Worm (Caenorhabditis elegans) whole organism, L4 larva: ENCODE data around the gene Y48D7A.1.

Source experiments
- F37D6.2 ChIP-seq: sonication (generic microtip); optimal IDR thresholded peaks from 2 replicates; lab custom pipeline; 2016; ENCODE audit warnings: mild to moderate bottlenecking, missing genetic modification characterization, missing compliant biosample characterization
- F49E8.2 ChIP-seq: sonication (generic microtip); optimal IDR thresholded peaks from 2 replicates; lab custom pipeline; 2016; ENCODE audit warnings: missing compliant biosample characterization, mild to moderate bottlenecking, missing genetic modification characterization, borderline replicate concordance
- R02D3.7 ChIP-seq: fragments of 150-350 bp; sonication (generic microtip); optimal IDR thresholded peaks from 3 replicates; lab custom pipeline; 2014; ENCODE audit warnings: missing biosample characterization, missing genetic modification characterization
- ZK337.2 ChIP-seq: fragments of 200-800 bp; sonication (Bioruptor generic); IDR thresholded peaks from 2 replicates; pipeline ENCODE4 v1.3.6; 2022; ENCODE audit warnings: missing genetic modification reagents, missing genetic modification characterization, missing compliant biosample characterization
- ZK546.5 ChIP-seq, 2 experiments: sonication (generic microtip); optimal IDR thresholded peaks; 2 replicates each; lab custom pipeline; 2017; ENCODE audit warnings: missing biosample characterization in 2 of 2, missing genetic modification characterization in 2 of 2
- aly-2 ChIP-seq: sonication (generic microtip); optimal IDR thresholded peaks from 2 replicates; lab custom pipeline; 2018; ENCODE audit warnings: missing biosample characterization, missing genetic modification characterization
- ama-1 ChIP-seq: fragments of 150-350 bp; optimal IDR thresholded peaks from 2 replicates; lab custom pipeline; 2014; ENCODE audit warnings: inconsistent platforms, mixed read lengths
- ceh-20 ChIP-seq: fragments of 200-800 bp; sonication (Bioruptor generic); IDR thresholded peaks from 2 replicates; pipeline ENCODE4 v1.3.6; 2022; ENCODE audit warnings: missing genetic modification reagents, missing genetic modification characterization, missing compliant biosample characterization
- cey-2 ChIP-seq: sonication (generic microtip); optimal IDR thresholded peaks from 3 replicates; lab custom pipeline; 2017; ENCODE audit warnings: missing genetic modification characterization, mild to moderate bottlenecking, missing compliant biosample characterization, antibody characterized with exemption, borderline replicate concordance; ENCODE audit not compliant: insufficient read depth
- daf-19 ChIP-seq: fragments of 200-800 bp; sonication (Bioruptor generic); conservative IDR thresholded peaks from 2 replicates; pipeline ENCODE4 v1.3.6; 2022; ENCODE audit warnings: missing genetic modification characterization, missing compliant biosample characterization
- dmd-6 ChIP-seq: fragments of 200-800 bp; sonication (Bioruptor generic); IDR thresholded peaks from 2 replicates; pipeline ENCODE4 v1.3.6; 2022; ENCODE audit warnings: missing genetic modification reagents, missing genetic modification characterization, missing compliant biosample characterization
- egl-43 ChIP-seq: fragments of 200-800 bp; sonication (Bioruptor generic); IDR thresholded peaks from 2 replicates; pipeline ENCODE4 v1.3.6; 2022; ENCODE audit warnings: missing genetic modification reagents, missing genetic modification characterization, missing compliant biosample characterization
- fkh-10 ChIP-seq: fragments of 150-350 bp; optimal IDR thresholded peaks from 2 replicates; lab custom pipeline; 2014; ENCODE audit warnings: missing biosample characterization, missing genetic modification reagents, missing genetic modification characterization
- gei-8 ChIP-seq: fragments of 200-800 bp; sonication (Bioruptor generic); optimal IDR thresholded peaks from 2 replicates; lab custom pipeline; 2018; ENCODE audit warnings: mild to moderate bottlenecking, missing genetic modification characterization, missing compliant biosample characterization
- hif-1 ChIP-seq, 2 experiments: sonication (generic microtip); optimal IDR thresholded peaks; 2 replicates each; lab custom pipeline; 2016 to 2017; ENCODE audit warnings: missing compliant biosample characterization in 2 of 2, missing genetic modification characterization in 2 of 2, missing genetic modification reagents in 2 of 2, missing genotype in 2 of 2, mild to moderate bottlenecking in 1 of 2
- hlh-11 ChIP-seq: fragments of 200-800 bp; sonication (Bioruptor generic); optimal IDR thresholded peaks from 2 replicates; lab custom pipeline; 2018; ENCODE audit warnings: mild to moderate bottlenecking, missing genetic modification characterization, missing compliant biosample characterization
- lim-7 ChIP-seq: fragments of 200-800 bp; sonication (Bioruptor generic); IDR thresholded peaks from 2 replicates; pipeline ENCODE4 v1.3.6; 2022; ENCODE audit warnings: missing genetic modification characterization, missing compliant biosample characterization
- lin-1 ChIP-seq: fragments of 200-800 bp; sonication (Bioruptor generic); IDR thresholded peaks from 2 replicates; pipeline ENCODE4 v1.3.6; 2022; ENCODE audit warnings: missing genetic modification reagents, missing genetic modification characterization, missing compliant biosample characterization
- lin-13 ChIP-seq: fragments of 150-350 bp; optimal IDR thresholded peaks from 2 replicates; lab custom pipeline; 2014; ENCODE audit warnings: missing biosample characterization, missing genetic modification reagents, missing genetic modification characterization
- lin-15B ChIP-seq: fragments of 150-350 bp; sonication (generic microtip); optimal IDR thresholded peaks from 3 replicates; lab custom pipeline; 2014; ENCODE audit warnings: missing biosample characterization, missing genetic modification characterization
- lin-38 ChIP-seq: fragments of 200-800 bp; sonication (Bioruptor generic); IDR thresholded peaks from 2 replicates; pipeline ENCODE4 v1.3.6; 2022; ENCODE audit warnings: missing genetic modification reagents, missing genetic modification characterization, missing compliant biosample characterization
- madf-5 ChIP-seq, 2 experiments: fragments of 200-800 bp; sonication (Bioruptor generic); IDR thresholded peaks; 2 replicates each; pipeline ENCODE4 v1.3.6; 2022; ENCODE audit warnings: missing compliant biosample characterization in 2 of 2, missing genetic modification characterization in 2 of 2
- madf-9 ChIP-seq: fragments of 200-800 bp; sonication (Bioruptor generic); conservative IDR thresholded peaks from 2 replicates; pipeline ENCODE4 v1.3.6; 2022; ENCODE audit warnings: missing genetic modification reagents, missing genetic modification characterization, missing compliant biosample characterization
- mdl-1 ChIP-seq, 2 experiments: fragments of 150-350 bp in 1 of 2; sonication (generic microtip) in 1 of 2; optimal IDR thresholded peaks; 2 replicates each; lab custom pipeline; 2014 to 2017; ENCODE audit warnings: missing biosample characterization in 2 of 2, missing genetic modification characterization in 2 of 2
- mep-1 ChIP-seq: fragments of 150-350 bp; sonication (generic microtip); optimal IDR thresholded peaks from 3 replicates; lab custom pipeline; 2014; ENCODE audit warnings: missing biosample characterization, missing genetic modification characterization
- mxl-2 ChIP-seq: fragments of 200-800 bp; sonication (Bioruptor generic); conservative IDR thresholded peaks from 2 replicates; pipeline ENCODE4 v1.3.6; 2022; ENCODE audit warnings: missing genetic modification reagents, missing genetic modification characterization, missing compliant biosample characterization
- nhr-11 ChIP-seq: fragments of 150-350 bp; optimal IDR thresholded peaks from 2 replicates; lab custom pipeline; 2014; ENCODE audit warnings: missing biosample characterization, missing genetic modification characterization
- nhr-237 ChIP-seq: sonication (generic microtip); optimal IDR thresholded peaks from 2 replicates; lab custom pipeline; 2017; ENCODE audit warnings: missing biosample characterization, missing genetic modification characterization
- nhr-25 ChIP-seq: sonication (generic microtip); optimal IDR thresholded peaks from 2 replicates; lab custom pipeline; 2017; ENCODE audit warnings: missing genetic modification characterization, mild to moderate bottlenecking, missing compliant biosample characterization, antibody characterized with exemption, moderate library complexity, borderline replicate concordance; ENCODE audit not compliant: insufficient read depth
- nhr-28 ChIP-seq: fragments of 150-350 bp; optimal IDR thresholded peaks from 2 replicates; lab custom pipeline; 2014; ENCODE audit warnings: missing biosample characterization, missing genetic modification characterization
- nhr-41 ChIP-seq: fragments of 200-800 bp; sonication (Bioruptor generic); IDR thresholded peaks from 2 replicates; pipeline ENCODE4 v1.3.6; 2022; ENCODE audit warnings: missing genetic modification reagents, missing genetic modification characterization, missing compliant biosample characterization
- nhr-48 ChIP-seq: sonication (generic microtip); optimal IDR thresholded peaks from 2 replicates; lab custom pipeline; 2016; ENCODE audit warnings: mild to moderate bottlenecking, missing genetic modification characterization, missing compliant biosample characterization
- nhr-77 ChIP-seq: fragments of 150-350 bp; optimal IDR thresholded peaks from 2 replicates; lab custom pipeline; 2014; ENCODE audit warnings: missing biosample characterization, missing genetic modification characterization
- pha-4 ChIP-seq, 2 experiments: fragments of 150-350 bp in 1 of 2; fragments of 200-800 bp in 1 of 2; sonication (Bioruptor generic) in 1 of 2; IDR thresholded peaks in 1 of 2; optimal IDR thresholded peaks in 1 of 2; 2 replicates each; pipeline versions ENCODE4 v1.3.6 to Lab custom; 2014 to 2022; ENCODE audit warnings: missing genetic modification characterization in 2 of 2, missing genetic modification reagents in 2 of 2, missing biosample characterization in 1 of 2, missing compliant biosample characterization in 1 of 2
- php-3 ChIP-seq: fragments of 200-800 bp; sonication (Bioruptor generic); IDR thresholded peaks from 2 replicates; pipeline ENCODE4 v1.3.6; 2022; ENCODE audit warnings: missing genetic modification reagents, missing genetic modification characterization, missing compliant biosample characterization
- rbr-2 ChIP-seq: sonication (generic microtip); optimal IDR thresholded peaks from 2 replicates; lab custom pipeline; 2016; ENCODE audit warnings: missing genotype, missing genetic modification characterization, missing compliant biosample characterization
- saeg-2 ChIP-seq: fragments of 200-800 bp; sonication (Bioruptor generic); IDR thresholded peaks from 2 replicates; pipeline ENCODE4 v1.3.6; 2022; ENCODE audit warnings: missing genetic modification reagents, missing genetic modification characterization, missing compliant biosample characterization
- sdz-12 ChIP-seq: fragments of 200-800 bp; sonication (Bioruptor generic); optimal IDR thresholded peaks from 2 replicates; lab custom pipeline; 2018; ENCODE audit warnings: mild to moderate bottlenecking, missing genetic modification characterization, missing compliant biosample characterization
- set-16 ChIP-seq: fragments of 200-800 bp; sonication (Bioruptor generic); IDR thresholded peaks from 2 replicates; pipeline ENCODE4 v1.3.6; 2022; ENCODE audit warnings: missing genetic modification reagents, missing genetic modification characterization, missing compliant biosample characterization
- snpc-1.2 ChIP-seq: fragments of 200-800 bp; sonication (Bioruptor generic); IDR thresholded peaks from 2 replicates; pipeline ENCODE4 v1.3.6; 2022; ENCODE audit warnings: missing genetic modification reagents, missing genetic modification characterization, missing compliant biosample characterization
- tag-97 ChIP-seq: fragments of 200-800 bp; sonication (Bioruptor generic); IDR thresholded peaks from 2 replicates; pipeline ENCODE4 v1.3.6; 2022; ENCODE audit warnings: missing genetic modification characterization, missing compliant biosample characterization
- tra-1 ChIP-seq: fragments of 200-800 bp; sonication (Bioruptor generic); IDR thresholded peaks from 2 replicates; pipeline ENCODE4 v1.3.6; 2022; ENCODE audit warnings: missing genetic modification reagents, missing genetic modification characterization, missing compliant biosample characterization
- unc-130 ChIP-seq: sonication (generic microtip); optimal IDR thresholded peaks from 2 replicates; lab custom pipeline; 2016; ENCODE audit warnings: missing genetic modification reagents, missing genetic modification characterization, missing compliant biosample characterization
- unc-62 ChIP-seq, 3 experiments: fragments of 150-350 bp in 1 of 3; sonication (generic microtip); optimal IDR thresholded peaks in 2 of 3; peaks in 1 of 3; 1 replicate in 1 of 3; 2 replicates in 2 of 3; lab custom pipeline; 2014 to 2017; ENCODE audit warnings: missing biosample characterization in 3 of 3, missing genetic modification characterization in 3 of 3, missing genetic modification reagents in 3 of 3, missing genotype in 1 of 3
- vab-7 ChIP-seq: fragments of 200-800 bp; sonication (Bioruptor generic); IDR thresholded peaks from 2 replicates; pipeline ENCODE4 v1.3.6; 2022; ENCODE audit warnings: missing genetic modification reagents, missing genetic modification characterization, missing compliant biosample characterization
- zag-1 ChIP-seq: fragments of 150-350 bp; optimal IDR thresholded peaks from 2 replicates; lab custom pipeline; 2014; ENCODE audit warnings: missing biosample characterization, missing genetic modification characterization
- zfp-2 ChIP-seq: sonication (generic microtip); optimal IDR thresholded peaks from 2 replicates; lab custom pipeline; 2016; ENCODE audit warnings: mild to moderate bottlenecking, missing genetic modification characterization, missing compliant biosample characterization
- zip-11 ChIP-seq: fragments of 200-800 bp; sonication (Bioruptor generic); IDR thresholded peaks from 2 replicates; pipeline ENCODE4 v1.3.6; 2022; ENCODE audit warnings: missing genetic modification characterization, missing compliant biosample characterization
- ztf-7 ChIP-seq: fragments of 150-350 bp; optimal IDR thresholded peaks from 2 replicates; lab custom pipeline; 2014; ENCODE audit warnings: missing biosample characterization, missing genetic modification characterization

Y48D7A.1 gene

ce11 chrX:2971542-2971988 lies 37.7 kb upstream of the Y48D7A.1 start (continued):
- TF ChIP-seq nhr-48 (peak; percentile 74), fkh-10 (peak; percentile 75), mxl-2 (GFP tag; lab: Robert Waterston, UW) (0 out of 2 replicates have a peak, but pooled peaks have one; percentile 52), hlh-11 (tag; lab: Kevin White, UChicago) (peak; percentile 95), pha-4 (GFP tag; IDR thresholded peaks at IDR 0.05; lab: Robert Waterston, UW) (peak; percentile 78; the same call in 1 of the 2 replicates), pha-4 (tag; optimal IDR thresholded peaks at IDR 0.05; lab: Kevin White, UChicago) (no peak), mep-1 (tag; lab: Kevin White, UChicago) (peak; percentile 81), aly-2 (tag; lab: Kevin White, UChicago) (no peak), unc-62 (GFP tag; optimal IDR thresholded peaks at IDR 0.05 in 1 of 2; lab: Kevin White, UChicago) (peak; percentile 61 to 100), unc-62 (tag; optimal IDR thresholded peaks at IDR 0.05; lab: Kevin White, UChicago) (peak; percentile 76), lin-1 (GFP tag; lab: Robert Waterston, UW) (peak; percentile 74; the same call in 1 of the 2 replicates), saeg-2 (GFP tag; lab: Robert Waterston, UW) (no peak), hif-1 (tag; optimal IDR thresholded peaks at IDR 0.05; lab: Kevin White, UChicago) (peak; percentile 43 to 83), ztf-7 (tag; lab: Kevin White, UChicago) (no peak), madf-5 (GFP tag; IDR thresholded peaks at IDR 0.05; lab: Robert Waterston, UW) (peak in 1 of 2 experiments; percentile 49; a peak in 1 of 4 replicates), lim-7 (0 out of 2 replicates have a peak, but pooled peaks have one; percentile 15), dmd-6 (GFP tag; lab: Robert Waterston, UW) (peak; percentile 92), lin-13 (GFP tag; lab: Kevin White, UChicago) (peak; percentile 62), F37D6.2 (peak; percentile 58), lin-15B (no peak), madf-9 (GFP tag; lab: Robert Waterston, UW) (peak; percentile 54; the same call in 1 of the 2 replicates), set-16 (GFP tag; lab: Robert Waterston, UW) (peak; percentile 93), tag-97 (GFP tag; lab: Robert Waterston, UW) (no peak), egl-43 (GFP tag; lab: Robert Waterston, UW) (peak; percentile 68; the same call in 1 of the 2 replicates), nhr-77 (tag; lab: Kevin White, UChicago) (peak; percentile 43), R02D3.7 (tag; lab: Kevin White, UChicago) (no peak), ceh-20 (peak; percentile 95), vab-7 (no peak), ama-1 (no peak), daf-19 (GFP tag; lab: Robert Waterston, UW) (no peak), snpc-1.2 (GFP tag; lab: Robert Waterston, UW) (0 out of 2 replicates have a peak, but pooled peaks have one; percentile 19), tra-1 (GFP tag; lab: Robert Waterston, UW) (peak; percentile 89; the same call in 1 of the 2 replicates), sdz-12 (GFP tag; lab: Kevin White, UChicago) (no peak), nhr-237 (tag; lab: Kevin White, UChicago) (no peak), rbr-2 (tag; lab: Kevin White, UChicago) (peak; percentile 82), cey-2 (tag; lab: Kevin White, UChicago) (no peak), lin-38 (GFP tag; lab: Robert Waterston, UW) (peak; percentile 40), ZK546.5 (tag; optimal IDR thresholded peaks at IDR 0.05; lab: Kevin White, UChicago) (no peak), nhr-11 (tag; lab: Kevin White, UChicago) (peak; percentile 91), zip-11 (GFP tag; lab: Robert Waterston, UW) (no peak), unc-130 (GFP tag; lab: Kevin White, UChicago) (no peak), gei-8 (GFP tag; lab: Kevin White, UChicago) (peak; percentile 52), zag-1 (tag; lab: Kevin White, UChicago) (no peak), zfp-2 (tag; lab: Kevin White, UChicago) (no peak), F49E8.2 (tag; lab: Kevin White, UChicago) (no peak), mdl-1 (tag; optimal IDR thresholded peaks at IDR 0.05; lab: Kevin White, UChicago) (peak; percentile 88 to 94), nhr-25 (tag; lab: Kevin White, UChicago) (no peak), php-3 (peak; percentile 67; the same call in 1 of the 2 replicates), nhr-41 (0 out of 2 replicates have a peak, but pooled peaks have one; percentile 50), nhr-28 (tag; lab: Kevin White, UChicago) (peak; percentile 85), ZK337.2 (GFP tag; lab: Robert Waterston, UW) (no peak)
